Worm (Caenorhabditis elegans) whole organism, L4/young adult: ENCODE measurements around the gene R53.4.
"Not testable (repeated sequence)": the region's sequence is repeated elsewhere in the genome, so short reads cannot be mapped to it uniquely, and the experiment has no call there.

Source experiments
- dao-5 ChIP-seq: sonication (generic microtip); optimal IDR thresholded peaks from 2 replicates; lab custom pipeline; 2016; ENCODE audit warnings: missing genotype, missing genetic modification characterization, moderate library complexity, missing compliant biosample characterization
- him-1 ChIP-seq: sonication (generic microtip); optimal IDR thresholded peaks from 2 replicates; lab custom pipeline; 2016; ENCODE audit warnings: missing genotype, missing genetic modification reagents, missing genetic modification characterization, missing compliant biosample characterization

DNA sequence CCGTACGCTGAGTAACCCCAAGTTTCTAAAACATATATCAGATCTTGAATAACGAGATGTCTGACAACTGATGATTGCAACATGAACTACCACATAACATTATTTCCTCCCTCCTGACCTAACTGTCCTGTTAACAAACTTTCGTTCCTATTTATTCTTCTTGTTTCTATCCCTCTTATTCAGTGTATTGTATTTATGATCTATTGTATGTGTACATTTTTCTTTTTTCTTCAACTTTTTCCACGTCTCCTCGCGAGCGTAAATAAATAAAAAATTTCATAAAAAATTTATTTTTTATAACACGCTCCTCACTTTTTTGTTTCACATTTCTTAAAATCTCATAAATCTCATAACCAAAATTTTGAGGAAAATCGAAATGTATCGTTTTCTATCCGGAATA is 38.4 kb upstream of the R53.4 start, which contains the start of gene ZK892.4:
- TF ChIP-seq him-1, dao-5 (tag; lab: Kevin White, UChicago): not testable (repeated sequence)
